Fruit fly (Drosophila melanogaster): ENCODE data around the gene CG17234.

Gene CG17234

DNA sequence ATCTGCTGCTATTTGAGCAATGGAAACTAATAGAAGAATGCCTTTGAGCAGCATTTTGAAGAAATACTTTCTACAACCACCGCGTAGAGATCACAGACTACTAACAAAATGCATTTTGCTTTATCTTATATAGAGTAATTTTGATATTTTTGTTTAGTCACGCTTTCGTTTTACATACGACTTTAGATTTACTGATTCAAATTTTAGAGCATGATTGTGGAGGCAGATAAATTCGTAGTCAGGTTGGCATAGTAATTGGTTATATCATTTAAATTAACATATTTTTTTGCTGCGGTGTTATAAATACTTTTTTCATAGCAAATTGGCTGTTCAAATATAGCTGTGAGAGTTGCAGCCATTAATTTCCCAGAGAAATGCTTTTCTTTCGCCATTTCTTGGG lies 16.2 kb downstream of the CG17234 start, which contains the start of gene CG17242:
TSS of gene CG17242 (minus strand) at position 101 of the 400 bp plus-strand sequence.
- no peak for TF ChIP-seq CG11617 (GFP tag; optimal IDR thresholded peaks at IDR 0.05)
- no peak for TF ChIP-seq CG1620 (GFP tag; optimal IDR thresholded peaks at IDR 0.05)
- TF ChIP-seq tj (GFP tag; optimal IDR thresholded peaks at IDR 0.05): no peak
- no peak for TF ChIP-seq ovo (GFP tag; optimal IDR thresholded peaks at IDR 0.05)
- no peak for TF ChIP-seq CG7045 (GFP tag; optimal IDR thresholded peaks at IDR 0.05)

DNA sequence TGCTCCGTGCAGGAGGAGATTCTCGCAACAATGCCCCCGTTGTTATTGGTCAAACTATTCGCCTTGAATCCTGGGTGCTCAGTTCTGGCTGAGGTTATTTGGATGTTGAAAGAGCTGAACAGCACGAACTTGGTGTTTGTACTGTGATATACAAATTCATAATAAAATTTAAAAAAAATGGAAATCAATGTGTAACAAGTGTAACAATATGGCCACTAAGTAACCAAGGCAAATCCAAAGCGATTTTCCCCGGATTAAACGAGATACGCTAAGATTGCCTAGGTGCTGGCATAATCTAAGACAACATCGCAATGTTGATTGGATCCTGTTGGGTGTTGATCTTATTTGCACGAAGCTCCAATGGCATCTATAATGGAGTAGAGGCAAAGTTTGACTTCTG lies 32.0 kb downstream of the CG17234 start, which contains the start of gene CG4271:
TSS of gene CG4271 (plus strand) at position 301 of the 400 bp plus-strand sequence.
- TF ChIP-seq Hr96 (GFP tag; optimal IDR thresholded peaks at IDR 0.05): no peak

DNA sequence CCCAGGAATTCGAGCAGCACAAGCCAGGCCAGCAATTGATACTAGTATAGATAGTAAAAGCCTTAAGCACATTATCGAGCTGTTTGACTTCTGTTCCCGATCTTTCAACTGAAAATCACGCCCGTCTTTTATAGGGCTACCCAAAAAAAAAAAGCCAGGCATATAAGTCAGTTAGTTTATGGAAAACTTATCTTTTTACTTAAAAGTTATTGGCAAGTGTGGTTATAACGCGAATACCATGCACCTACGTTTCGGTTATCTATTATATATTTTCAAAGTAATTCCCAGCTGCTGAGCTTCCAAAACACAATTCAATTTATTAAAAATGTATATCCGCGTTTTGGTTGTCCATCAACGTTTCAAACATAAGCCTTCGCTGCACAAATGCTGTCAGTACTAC lies 33.9 kb downstream of the CG17234 start, which contains the start of gene CG31681:
TSS of gene CG31681 (minus strand) at position 101 of the 400 bp plus-strand sequence.
- TF ChIP-seq CG7045 (GFP tag; optimal IDR thresholded peaks at IDR 0.05): no peak
- TF ChIP-seq kay (GFP tag; ENCODE audit: borderline replicate concordance): no peak

DNA sequence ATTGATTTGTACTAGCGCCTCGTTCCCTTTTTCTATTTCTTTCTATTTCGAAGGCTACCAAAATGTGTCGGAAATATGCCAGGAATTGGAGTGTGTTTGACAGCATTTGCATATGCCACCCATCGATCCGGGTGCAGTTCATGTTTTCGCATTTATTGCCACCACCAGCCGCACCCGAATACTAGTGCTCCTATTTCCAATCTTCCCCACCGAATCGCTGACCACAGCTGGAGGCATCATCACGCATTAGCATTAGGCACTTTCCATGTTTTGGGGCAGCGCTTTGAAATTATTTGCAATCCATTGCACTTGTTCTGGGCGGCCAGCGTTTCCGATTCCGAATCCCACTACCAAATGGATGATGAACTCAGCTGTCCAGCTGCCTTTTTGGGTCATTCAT lies 35.0 kb downstream of the CG17234 start, which contains the start of gene CG42658:
TSS of gene CG42658 (minus strand) at position 101 of the 400 bp plus-strand sequence.
- TF ChIP-seq Clk (GFP tag; optimal IDR thresholded peaks at IDR 0.05) (no peak), cic (GFP tag; optimal IDR thresholded peaks at IDR 0.05) (no peak), tj (GFP tag; optimal IDR thresholded peaks at IDR 0.05) (no peak), CG7045 (GFP tag; optimal IDR thresholded peaks at IDR 0.05) (no peak), CG33017 (tag; optimal IDR thresholded peaks at IDR 0.05) (no peak), CG11617 (GFP tag; optimal IDR thresholded peaks at IDR 0.05) (no peak), cnc (optimal IDR thresholded peaks at IDR 0.05) (no peak), Mnt (GFP tag; optimal IDR thresholded peaks at IDR 0.05) (no peak), CG14711 (tag; optimal IDR thresholded peaks at IDR 0.05) (no peak), kay (GFP tag; ENCODE audit: borderline replicate concordance) (no peak), ovo (GFP tag; optimal IDR thresholded peaks at IDR 0.05) (no peak), pad (GFP tag; optimal IDR thresholded peaks at IDR 0.05) (no peak), Hr96 (GFP tag; optimal IDR thresholded peaks at IDR 0.05) (no peak), CG5204 (GFP tag; optimal IDR thresholded peaks at IDR 0.05) (no peak), toe (GFP tag; optimal IDR thresholded peaks at IDR 0.05) (no peak), bab1 (GFP tag; optimal IDR thresholded peaks at IDR 0.05) (no peak)

DNA sequence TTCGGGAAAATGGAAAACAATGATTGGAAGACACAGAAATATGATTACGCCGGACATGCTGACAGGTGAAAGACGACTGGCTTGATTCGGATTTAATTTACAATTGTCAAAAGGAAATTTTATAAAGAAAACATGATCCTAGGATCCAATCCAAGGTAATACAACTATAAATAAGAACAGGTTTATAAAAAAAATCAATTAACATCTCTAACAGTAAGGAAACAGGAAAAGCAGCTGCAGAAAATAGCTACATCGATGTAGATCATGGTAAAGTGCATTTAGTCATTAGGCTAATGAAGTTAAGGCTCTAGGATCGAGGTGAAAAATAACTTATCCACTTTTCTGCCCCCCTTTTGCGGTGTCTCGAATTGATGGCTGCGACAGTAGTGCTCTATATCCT lies 36.5 kb downstream of the CG17234 start, which contains the start of gene CG17237:
TSS of gene CG17237 (minus strand) at position 101 of the 400 bp plus-strand sequence.
- TF ChIP-seq Crg-1 (GFP tag; optimal IDR thresholded peaks at IDR 0.05): no peak
- no peak for TF ChIP-seq Clk (GFP tag; optimal IDR thresholded peaks at IDR 0.05)
- no peak for TF ChIP-seq CG7101 (tag; optimal IDR thresholded peaks at IDR 0.05)
- TF ChIP-seq Mnt (GFP tag; optimal IDR thresholded peaks at IDR 0.05): no peak
- TF ChIP-seq kay (GFP tag; ENCODE audit: borderline replicate concordance): no peak
- TF ChIP-seq toe (GFP tag; optimal IDR thresholded peaks at IDR 0.05): no peak
- TF ChIP-seq bab1 (GFP tag; optimal IDR thresholded peaks at IDR 0.05): no peak
- TF ChIP-seq CG14711 (tag; optimal IDR thresholded peaks at IDR 0.05): no peak
- TF ChIP-seq CG12768 (GFP tag; optimal IDR thresholded peaks at IDR 0.05): no peak
- TF ChIP-seq CG1620 (GFP tag; optimal IDR thresholded peaks at IDR 0.05): no peak
- TF ChIP-seq tj (GFP tag; optimal IDR thresholded peaks at IDR 0.05): no peak
- no peak for TF ChIP-seq CG5204 (GFP tag; optimal IDR thresholded peaks at IDR 0.05)
- no peak for TF ChIP-seq CG7045 (GFP tag; optimal IDR thresholded peaks at IDR 0.05)
- no peak for TF ChIP-seq CG33017 (tag; optimal IDR thresholded peaks at IDR 0.05)
- no peak for TF ChIP-seq cnc (optimal IDR thresholded peaks at IDR 0.05)

DNA sequence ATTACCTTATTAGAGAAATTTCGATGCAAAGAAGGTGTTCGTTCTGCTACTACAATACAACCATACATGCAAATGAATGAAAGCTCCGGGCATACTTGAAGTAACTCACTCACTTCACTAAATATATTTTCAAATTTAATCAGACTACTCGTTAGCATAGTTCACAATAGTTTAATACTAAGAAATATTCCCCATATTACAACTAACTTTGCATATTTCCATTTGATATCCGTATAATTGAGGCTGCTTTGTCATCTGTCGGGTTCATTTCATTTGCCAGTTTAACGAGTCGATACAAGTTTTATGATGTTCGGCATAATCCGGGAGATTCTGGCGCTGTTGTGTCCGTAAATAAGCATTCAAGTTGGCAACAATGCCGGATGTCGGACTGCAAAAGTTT lies 37.8 kb downstream of the CG17234 start, which contains the start of gene robl22E:
TSS of gene robl22E (minus strand) at position 101 of the 400 bp plus-strand sequence.
- no peak for TF ChIP-seq pad (GFP tag; optimal IDR thresholded peaks at IDR 0.05)
- TF ChIP-seq toe (GFP tag; optimal IDR thresholded peaks at IDR 0.05): no peak
- no peak for TF ChIP-seq Crg-1 (GFP tag; optimal IDR thresholded peaks at IDR 0.05)
- no peak for TF ChIP-seq CG5204 (GFP tag; optimal IDR thresholded peaks at IDR 0.05)
- TF ChIP-seq CG33017 (tag; optimal IDR thresholded peaks at IDR 0.05): no peak
- no peak for TF ChIP-seq CG12768 (GFP tag; optimal IDR thresholded peaks at IDR 0.05)
- TF ChIP-seq cnc (optimal IDR thresholded peaks at IDR 0.05): no peak
- TF ChIP-seq cic (GFP tag; optimal IDR thresholded peaks at IDR 0.05): no peak
- no peak for TF ChIP-seq tj (GFP tag; optimal IDR thresholded peaks at IDR 0.05)
- no peak for TF ChIP-seq bab1 (GFP tag; optimal IDR thresholded peaks at IDR 0.05)
- TF ChIP-seq Clk (GFP tag; optimal IDR thresholded peaks at IDR 0.05): no peak
- TF ChIP-seq CG7045 (GFP tag; optimal IDR thresholded peaks at IDR 0.05): no peak
- no peak for TF ChIP-seq CG1620 (GFP tag; optimal IDR thresholded peaks at IDR 0.05)

DNA sequence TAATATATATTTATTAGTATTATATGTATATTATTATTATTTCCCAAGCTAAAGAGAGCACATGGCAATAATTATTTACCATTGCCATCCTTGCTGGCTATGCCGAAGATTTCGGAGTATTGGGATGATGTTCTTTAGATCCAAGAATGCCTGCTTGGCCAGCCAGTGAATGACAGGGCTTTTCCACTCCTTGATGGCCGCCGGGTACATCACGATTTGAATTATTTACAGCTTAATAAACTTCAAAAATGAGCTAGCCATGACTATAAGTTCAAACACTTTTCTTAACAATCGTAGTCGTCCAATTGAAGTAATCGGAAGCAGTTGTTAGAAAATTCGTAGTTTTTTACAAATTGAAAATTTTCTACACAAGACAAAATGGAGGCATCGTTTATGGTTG lies 47.0 kb downstream of the CG17234 start, which contains the start of gene CG31949:
TSS of gene CG31949 (plus strand) at position 301 of the 400 bp plus-strand sequence.
- TF ChIP-seq CG5204 (GFP tag; optimal IDR thresholded peaks at IDR 0.05): no peak
- TF ChIP-seq CG14711 (tag; optimal IDR thresholded peaks at IDR 0.05): no peak
